Fruit fly (Drosophila melanogaster): Measurements from ENCODE around the gene RnrL.

DNA sequence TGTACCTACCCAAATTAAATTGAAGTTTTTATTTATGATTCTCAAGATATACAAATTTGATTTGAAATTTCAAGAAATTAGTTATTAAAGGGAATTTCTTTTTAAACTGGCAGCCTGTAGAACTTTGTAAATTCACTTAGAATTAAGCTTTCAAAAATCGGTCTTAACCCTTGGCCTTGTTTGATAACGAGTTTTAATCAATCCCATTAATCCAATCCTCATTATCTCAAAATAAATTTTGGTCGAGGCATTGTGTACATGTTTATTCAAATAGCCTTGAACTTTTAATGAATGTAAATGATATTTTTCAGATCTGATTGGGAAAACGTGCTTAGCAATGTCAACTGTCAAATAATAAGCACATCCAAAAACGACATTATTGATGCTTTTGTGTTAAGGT, 12.1 kb upstream of the RnrL start:
- no peak for TF ChIP-seq h (optimal IDR thresholded peaks at IDR 0.05)
- no peak for TF ChIP-seq Myc (optimal IDR thresholded peaks at IDR 0.05)
- TF ChIP-seq psq (optimal IDR thresholded peaks at IDR 0.05), result no peak
